Worm (Caenorhabditis elegans) whole organism, early embryonic: ENCODE data around the gene nep-12.

Experiments used
- B0310.2 ChIP-seq: sonication (generic microtip); optimal IDR thresholded peaks from 2 replicates; lab custom pipeline; 2016; ENCODE audit warnings: mild to moderate bottlenecking, missing genetic modification characterization, missing compliant biosample characterization
- F13C5.2 ChIP-seq: sonication (generic microtip); optimal IDR thresholded peaks from 2 replicates; lab custom pipeline; 2017; ENCODE audit warnings: mild to moderate bottlenecking, missing genetic modification characterization, inconsistent platforms, missing compliant biosample characterization
- aly-1 ChIP-seq: sonication (generic microtip); optimal IDR thresholded peaks from 2 replicates; lab custom pipeline; 2016; ENCODE audit warnings: missing genetic modification characterization, missing compliant biosample characterization
- ama-1 ChIP-seq: fragments of 150-350 bp; optimal IDR thresholded peaks from 2 replicates; lab custom pipeline; 2014
- ceh-13 ChIP-seq: fragments of 200-800 bp; sonication (Bioruptor generic); optimal IDR thresholded peaks from 2 replicates; lab custom pipeline; 2018; ENCODE audit warnings: mild to moderate bottlenecking, missing genetic modification characterization, missing compliant biosample characterization
- ets-7 ChIP-seq: sonication (generic microtip); optimal IDR thresholded peaks from 2 replicates; lab custom pipeline; 2016; ENCODE audit warnings: missing genotype, missing genetic modification characterization, missing compliant biosample characterization
- hmbx-1 ChIP-seq: sonication (generic microtip); optimal IDR thresholded peaks from 2 replicates; lab custom pipeline; 2016; ENCODE audit warnings: mild to moderate bottlenecking, missing genetic modification characterization, missing compliant biosample characterization
- pes-1 ChIP-seq: fragments of 200-800 bp; sonication (Bioruptor generic); IDR thresholded peaks from 2 replicates; pipeline ENCODE4 v1.3.6; 2022; ENCODE audit warnings: missing genetic modification reagents, missing genetic modification characterization, missing compliant biosample characterization
- scrt-1 ChIP-seq: fragments of 200-800 bp; sonication (Bioruptor generic); IDR thresholded peaks from 2 replicates; pipeline ENCODE4 v1.3.6; 2022; ENCODE audit warnings: missing genetic modification characterization, missing compliant biosample characterization
- sea-1 ChIP-seq: fragments of 200-800 bp; sonication (Bioruptor generic); conservative IDR thresholded peaks from 2 replicates; pipeline ENCODE4 v1.3.6; 2022; ENCODE audit warnings: missing genetic modification characterization, missing compliant biosample characterization
- tbx-11 ChIP-seq: fragments of 200-800 bp; sonication (Bioruptor generic); IDR thresholded peaks from 2 replicates; pipeline ENCODE4 v1.3.6; 2022; ENCODE audit warnings: missing genetic modification characterization, missing compliant biosample characterization
- tbx-37 ChIP-seq: fragments of 200-800 bp; sonication (Bioruptor generic); conservative IDR thresholded peaks from 2 replicates; pipeline ENCODE4 v1.3.6; 2022; ENCODE audit warnings: missing genetic modification reagents, missing genetic modification characterization, missing compliant biosample characterization
- tra-4 ChIP-seq: sonication (generic microtip); optimal IDR thresholded peaks from 2 replicates; lab custom pipeline; 2017; ENCODE audit warnings: missing genetic modification characterization, missing compliant biosample characterization

DNA sequence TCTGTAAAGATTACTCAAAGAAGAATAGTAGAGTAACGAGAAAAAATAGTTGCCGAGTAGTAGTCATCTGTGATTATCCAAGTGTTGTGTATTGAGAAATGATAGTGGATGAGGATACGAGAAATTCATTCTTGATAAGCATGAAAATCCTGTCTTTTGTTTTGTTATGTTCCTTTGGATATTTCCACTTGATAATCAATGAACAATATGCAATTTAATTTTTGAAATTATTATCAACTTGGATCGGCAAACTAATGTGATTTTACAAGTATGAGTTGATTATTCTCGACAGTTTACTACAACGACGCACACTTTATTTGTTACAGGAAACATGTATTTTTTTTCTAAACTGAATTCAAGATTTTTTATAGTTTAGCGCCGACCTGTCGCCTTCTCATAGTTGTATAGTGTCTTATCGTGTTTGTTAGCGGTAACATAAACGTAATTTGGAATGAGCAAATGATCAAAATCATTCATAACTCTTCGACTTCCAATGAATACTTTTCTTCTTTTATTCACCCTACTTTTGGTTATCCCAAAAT lies 10.4 kb downstream of the nep-12 start, which contains the start of the genes F26G1.9 and F26G1.10:
- no peak for TF ChIP-seq ama-1 (lab: Kevin White, UChicago)
- TF ChIP-seq aly-1 (tag; lab: Kevin White, UChicago) = no peak
- TF ChIP-seq tra-4 (tag; lab: Kevin White, UChicago) = no peak
- TF ChIP-seq ceh-13 (GFP tag; lab: Kevin White, UChicago) = no peak
- TF ChIP-seq tbx-37 (GFP tag; lab: Robert Waterston, UW) = no peak
- TF ChIP-seq scrt-1 (GFP tag; lab: Robert Waterston, UW) = no peak
- TF ChIP-seq pes-1 (GFP tag; lab: Robert Waterston, UW) = no peak
- no peak for TF ChIP-seq sea-1 (GFP tag; lab: Robert Waterston, UW)
- TF ChIP-seq hmbx-1 (tag; lab: Kevin White, UChicago) = no peak
- no peak for TF ChIP-seq ets-7 (tag; lab: Kevin White, UChicago)
- TF ChIP-seq B0310.2 = no peak
- TF ChIP-seq tbx-11 (GFP tag; lab: Robert Waterston, UW) = no peak
- TF ChIP-seq F13C5.2 = no peak
